Worm (Caenorhabditis elegans): ENCODE data around the gene F25G6.9.

Gene F25G6.9

DNA sequence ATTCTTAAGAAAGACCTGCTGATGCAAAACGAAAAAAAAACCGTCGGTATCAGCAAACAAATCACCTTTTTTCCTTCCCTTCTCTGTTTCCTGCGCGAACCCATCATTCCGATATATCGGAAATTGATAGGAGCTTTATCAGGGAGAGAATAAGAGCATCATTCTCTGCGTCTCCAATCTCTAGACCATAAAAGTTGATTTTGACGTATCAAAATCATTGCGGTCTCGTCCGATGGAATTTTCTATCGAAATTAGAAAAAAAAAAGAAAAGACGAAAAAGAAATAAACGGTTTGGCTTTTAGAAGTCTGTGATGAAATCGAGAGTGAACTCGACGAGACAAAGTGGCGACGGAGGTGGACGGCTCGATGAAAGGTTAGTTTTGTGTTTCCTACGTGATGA, 20.8 kb downstream of the F25G6.9 start, which contains the start of gene stdh-4:
Gene stdh-4 (plus strand): TSS at position 301 of the 400 bp plus-strand sequence.
- no peak for TF ChIP-seq egl-44 (GFP tag; IDR thresholded peaks at IDR 0.05)
- TF ChIP-seq C06A6.2 (GFP tag; conservative IDR thresholded peaks at IDR 0.05) = no peak
- TF ChIP-seq rec-8 (tag; optimal IDR thresholded peaks at IDR 0.05) = no peak
- TF ChIP-seq ceh-58 (GFP tag; IDR thresholded peaks at IDR 0.05) = no peak
- TF ChIP-seq zfh-2 (GFP tag; conservative IDR thresholded peaks at IDR 0.05) = no peak
- TF ChIP-seq dox-1 (GFP tag; IDR thresholded peaks at IDR 0.05) = no peak
- no peak for TF ChIP-seq lin-54 (GFP tag; optimal IDR thresholded peaks at IDR 0.05)

DNA sequence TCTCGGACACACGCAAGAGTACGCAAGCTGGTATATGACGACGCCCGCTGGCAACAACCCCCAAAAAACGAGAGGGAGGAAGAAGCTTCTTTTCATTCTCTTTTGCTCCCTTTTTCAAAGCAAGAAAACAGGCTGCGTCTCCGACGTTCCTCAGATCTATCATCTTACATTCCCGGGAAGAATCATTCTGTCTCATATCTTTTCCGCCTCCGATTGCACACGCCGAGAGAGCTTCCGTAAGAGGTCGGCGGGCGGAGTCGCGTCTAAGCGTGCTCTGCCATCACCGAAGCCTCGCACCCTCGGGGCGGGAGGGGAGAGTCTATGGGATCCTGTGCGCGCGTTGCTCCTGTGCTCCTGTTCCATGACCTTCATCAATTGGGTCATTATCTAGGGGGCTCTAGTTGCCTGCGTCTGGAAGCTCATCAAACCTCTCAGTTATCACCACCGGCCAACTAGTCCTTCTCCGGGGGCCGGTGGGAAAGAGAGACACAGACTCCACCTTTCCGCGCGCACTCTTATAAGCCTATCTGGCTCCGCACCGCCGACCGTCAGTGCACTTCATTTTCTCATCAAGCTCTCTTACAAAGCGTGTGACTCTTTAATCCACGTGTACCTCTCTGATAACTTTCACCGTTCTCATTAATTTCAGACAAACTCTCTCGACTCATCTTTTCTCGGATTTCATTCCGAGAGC, 24.1 kb downstream of the F25G6.9 start, which contains the start of the genes slc-17.8 and asns-1:
Gene slc-17.8 (minus strand): TSS at position 51 of the 694 bp plus-strand sequence.
Gene asns-1 (plus strand): TSS at position 644 of the 694 bp plus-strand sequence.
- TF ChIP-seq zfh-2 (GFP tag; conservative IDR thresholded peaks at IDR 0.05) (peak; percentile 84), F57A8.1 (GFP tag; optimal IDR thresholded peaks at IDR 0.05) (peak; percentile 11), die-1 (tag; optimal IDR thresholded peaks at IDR 0.05) (no peak), egrh-3 (GFP tag; IDR thresholded peaks at IDR 0.05) (peak; percentile 69; the same call in 1 of the 2 replicates)

DNA sequence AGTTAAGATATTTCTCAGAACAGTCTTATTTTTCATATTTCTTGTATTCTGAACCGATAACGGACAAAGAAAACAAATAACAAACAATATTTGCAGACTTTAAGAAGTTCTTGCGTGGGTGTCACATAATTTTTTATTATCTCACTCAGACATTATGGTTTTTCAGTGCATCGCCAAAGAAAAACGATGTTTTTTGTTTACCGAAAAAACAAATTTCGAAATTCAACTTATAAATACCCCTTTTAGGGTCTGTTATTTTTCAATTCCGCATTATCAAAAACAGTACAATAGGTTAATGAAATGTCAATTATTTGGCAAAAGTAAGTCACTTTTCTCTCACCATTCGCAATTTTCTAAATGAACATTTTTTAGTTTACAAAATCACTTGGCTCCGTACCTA, 32.8 kb downstream of the F25G6.9 start, which contains the start of gene otpl-4:
Gene otpl-4 (plus strand): TSS at position 301 of the 400 bp plus-strand sequence.
- TF ChIP-seq ceh-58 (GFP tag; IDR thresholded peaks at IDR 0.05) = no peak
- TF ChIP-seq sea-2 (GFP tag; IDR thresholded peaks at IDR 0.05) = no peak
- no peak for TF ChIP-seq madf-6 (GFP tag; IDR thresholded peaks at IDR 0.05)
- no peak for TF ChIP-seq hsf-1 (GFP tag; IDR thresholded peaks at IDR 0.05)
- no peak for TF ChIP-seq lin-54 (GFP tag; optimal IDR thresholded peaks at IDR 0.05)
- TF ChIP-seq nhr-179 (tag; optimal IDR thresholded peaks at IDR 0.05) = no peak
- no peak for TF ChIP-seq lin-35 (GFP tag; optimal IDR thresholded peaks at IDR 0.05)
- TF ChIP-seq K12H6.12 (tag; optimal IDR thresholded peaks at IDR 0.05) = no peak
- TF ChIP-seq B0261.1 (tag; optimal IDR thresholded peaks at IDR 0.05) = no peak

DNA sequence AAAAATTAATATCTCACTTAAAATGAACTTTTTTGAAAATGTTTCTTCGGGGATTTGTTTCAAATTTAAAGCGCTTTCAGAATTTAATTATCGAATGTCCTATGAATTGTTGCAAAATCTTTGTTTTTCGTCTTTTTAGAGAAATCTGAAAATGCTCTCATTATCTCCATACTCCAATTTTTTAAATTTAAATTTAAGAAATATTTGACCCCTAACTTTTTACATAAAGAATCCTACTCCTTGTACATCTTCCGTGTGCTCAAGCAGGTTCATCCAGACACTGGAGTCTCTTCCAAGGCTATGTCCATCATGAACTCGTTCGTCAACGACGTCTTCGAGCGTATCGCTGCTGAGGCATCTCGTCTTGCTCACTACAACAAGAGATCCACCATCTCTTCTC, 33.6 kb downstream of the F25G6.9 start, which contains the start of gene his-39:
Gene his-39 (plus strand): TSS at position 301 of the 400 bp plus-strand sequence.
- TF ChIP-seq K11D2.4 (GFP tag; IDR thresholded peaks at IDR 0.05) (no peak), C06A6.2 (GFP tag; conservative IDR thresholded peaks at IDR 0.05) (no peak), ama-1 (optimal IDR thresholded peaks at IDR 0.05) (no peak), ama-1 (GFP tag; optimal IDR thresholded peaks at IDR 0.05) (no peak), unc-62 (GFP tag; optimal IDR thresholded peaks at IDR 0.05) (no peak)

DNA sequence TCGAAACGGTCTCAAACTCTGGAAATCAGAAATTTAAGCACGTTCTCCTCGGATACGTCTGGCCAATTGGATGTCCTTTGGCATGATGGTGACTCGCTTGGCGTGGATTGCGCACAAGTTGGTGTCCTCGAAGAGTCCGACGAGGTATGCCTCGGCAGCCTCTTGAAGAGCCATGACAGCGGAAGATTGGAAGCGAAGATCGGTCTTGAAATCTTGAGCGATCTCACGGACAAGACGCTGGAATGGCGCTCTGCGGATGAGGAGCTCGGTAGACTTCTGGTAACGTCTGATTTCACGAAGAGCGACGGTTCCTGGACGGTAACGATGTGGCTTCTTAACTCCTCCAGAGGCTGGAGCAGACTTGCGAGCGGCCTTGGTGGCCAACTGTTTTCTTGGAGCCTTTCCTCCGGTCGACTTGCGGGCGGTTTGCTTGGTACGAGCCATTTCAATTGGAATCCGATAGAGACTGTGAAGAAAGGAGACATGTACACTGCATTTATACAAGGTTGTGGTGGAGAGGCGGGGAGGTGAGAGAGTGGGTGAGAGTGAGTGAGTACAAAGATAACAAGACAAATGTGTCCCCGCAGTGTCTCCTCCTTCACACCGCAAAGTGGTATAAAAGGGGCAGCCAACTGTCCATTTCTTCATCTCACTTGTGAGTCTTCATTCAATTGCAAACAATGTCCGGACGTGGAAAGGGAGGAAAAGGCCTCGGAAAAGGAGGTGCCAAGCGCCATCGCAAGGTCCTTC, 35.1 kb downstream of the F25G6.9 start, which contains the start of the genes his-6 and his-5:
Gene his-6 (minus strand): TSS at position 444 of the 750 bp plus-strand sequence.
Gene his-5 (plus strand): TSS at position 681 of the 750 bp plus-strand sequence.
- TF ChIP-seq F39B2.1 (GFP tag; IDR thresholded peaks at IDR 0.05) (peak; percentile 98), D2030.7 (GFP tag; IDR thresholded peaks at IDR 0.05) (peak; percentile 35; the same call in 1 of the 2 replicates), mcd-1 (GFP tag; IDR thresholded peaks at IDR 0.05) (0 out of 2 replicates have a peak, but pooled peaks have one; percentile 36), C06A6.2 (GFP tag; conservative IDR thresholded peaks at IDR 0.05) (peak; percentile 58; the same call in 1 of the 2 replicates), sea-2 (GFP tag; IDR thresholded peaks at IDR 0.05) (0 out of 2 replicates have a peak, but pooled peaks have one; percentile 10), dox-1 (GFP tag; IDR thresholded peaks at IDR 0.05) (peak; percentile 69), hmg-1.2 (GFP tag; IDR thresholded peaks at IDR 0.05) (peak; percentile 30; the same call in 1 of the 2 replicates), pbrm-1 (GFP tag; IDR thresholded peaks at IDR 0.05) (0 out of 2 replicates have a peak, but pooled peaks have one; percentile 30)

DNA sequence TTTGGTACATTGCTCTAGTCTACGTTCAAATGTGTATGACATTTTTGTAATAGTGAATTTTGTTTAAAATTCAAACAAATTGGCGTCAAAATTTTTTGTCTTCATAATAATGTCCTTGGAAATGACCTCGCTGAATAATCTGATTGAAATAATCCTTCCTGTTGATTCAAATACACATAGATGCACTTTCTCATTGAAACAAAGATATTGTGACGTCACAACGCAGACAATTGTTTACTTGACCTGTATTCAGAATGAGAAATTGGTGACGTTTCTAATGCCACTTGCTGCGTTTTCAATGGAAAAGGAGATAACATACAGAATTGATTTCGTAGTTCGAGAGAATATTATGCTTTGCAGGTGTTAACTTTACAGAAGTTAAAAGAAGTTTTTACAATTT, 35.9 kb downstream of the F25G6.9 start:
- no peak for TF ChIP-seq hlh-26 (GFP tag; conservative IDR thresholded peaks at IDR 0.05)
- no peak for TF ChIP-seq attf-3 (GFP tag; conservative IDR thresholded peaks at IDR 0.05)
- TF ChIP-seq madf-10 (tag; optimal IDR thresholded peaks at IDR 0.05) = no peak

Measured in whole organism, young adult.